Fruit fly (Drosophila melanogaster) whole organism, adult: ENCODE measurements around the gene CG17207.

Source experiments
- CG11617 ChIP-seq: fragments of 200-800 bp; sonication (Bioruptor generic); optimal IDR thresholded peaks from 2 replicates; lab custom pipeline; 2017; ENCODE audit warnings: mild to moderate bottlenecking, missing biosample characterization, missing genetic modification reagents, missing genetic modification characterization
- CG12768 ChIP-seq: fragments of 200-800 bp; sonication (Bioruptor generic); optimal IDR thresholded peaks from 2 replicates; lab custom pipeline; 2017; ENCODE audit warnings: missing biosample characterization, missing genetic modification characterization, mild to moderate bottlenecking, moderate library complexity, missing genetic modification reagents
- CG14711 ChIP-seq: fragments of 200-800 bp; sonication (Bioruptor generic); optimal IDR thresholded peaks from 2 replicates; lab custom pipeline; 2018; ENCODE audit warnings: missing biosample characterization, mild to moderate bottlenecking, missing genetic modification characterization, moderate library complexity
- CG1620 ChIP-seq: fragments of 200-800 bp; sonication (Bioruptor generic); optimal IDR thresholded peaks from 2 replicates; lab custom pipeline; 2016; ENCODE audit warnings: missing biosample characterization, missing genetic modification characterization
- CG33017 ChIP-seq: fragments of 200-800 bp; sonication (Bioruptor generic); optimal IDR thresholded peaks from 2 replicates; lab custom pipeline; 2018; ENCODE audit warnings: missing biosample characterization, mild to moderate bottlenecking, missing genetic modification characterization, moderate library complexity
- CG5204 ChIP-seq: fragments of 200-800 bp; sonication (Bioruptor generic); optimal IDR thresholded peaks from 2 replicates; lab custom pipeline; 2016; ENCODE audit warnings: missing biosample characterization, missing genetic modification characterization
- CG7045 ChIP-seq: fragments of 200-800 bp; sonication (Bioruptor generic); optimal IDR thresholded peaks from 2 replicates; lab custom pipeline; 2017; ENCODE audit warnings: missing biosample characterization, mild to moderate bottlenecking, missing genetic modification characterization
- CG7101 ChIP-seq: fragments of 200-800 bp; sonication (Bioruptor generic); optimal IDR thresholded peaks from 2 replicates; lab custom pipeline; 2018; ENCODE audit warnings: missing biosample characterization, mild to moderate bottlenecking, missing genetic modification characterization, moderate library complexity
- Clk ChIP-seq: fragments of 200-800 bp; sonication (Bioruptor generic); optimal IDR thresholded peaks from 2 replicates; lab custom pipeline; 2017; ENCODE audit warnings: missing biosample characterization, missing genetic modification characterization
- Crg-1 ChIP-seq: fragments of 200-800 bp; sonication (Bioruptor generic); optimal IDR thresholded peaks from 2 replicates; lab custom pipeline; 2016; ENCODE audit warnings: missing biosample characterization, missing genetic modification characterization
- Hr96 ChIP-seq: fragments of 200-800 bp; sonication (Bioruptor generic); optimal IDR thresholded peaks from 2 replicates; lab custom pipeline; 2016; ENCODE audit warnings: missing biosample characterization, missing genetic modification characterization
- Mnt ChIP-seq: fragments of 200-800 bp; sonication (Bioruptor generic); optimal IDR thresholded peaks from 2 replicates; lab custom pipeline; 2016; ENCODE audit warnings: missing biosample characterization, mild to moderate bottlenecking, missing genetic modification characterization
- bab1 ChIP-seq: fragments of 200-800 bp; sonication (Bioruptor generic); optimal IDR thresholded peaks from 3 replicates; lab custom pipeline; 2019; ENCODE audit warnings: missing biosample characterization, mild to moderate bottlenecking, missing genetic modification characterization, moderate library complexity
- cic ChIP-seq: fragments of 200-800 bp; sonication (Bioruptor generic); optimal IDR thresholded peaks from 2 replicates; lab custom pipeline; 2017; ENCODE audit warnings: missing biosample characterization, mild to moderate bottlenecking, missing genetic modification characterization, moderate library complexity
- cnc ChIP-seq, 2 experiments: fragments of >200 bp; optimal IDR thresholded peaks; 2 replicates each; lab custom pipeline; 2017
- kay ChIP-seq: fragments of 200-800 bp; sonication (Bioruptor generic); peaks from one replicate; lab custom pipeline; 2016; ENCODE audit warnings: missing biosample characterization, missing genetic modification characterization, borderline replicate concordance
- ovo ChIP-seq: fragments of 200-800 bp; sonication (Bioruptor generic); optimal IDR thresholded peaks from 2 replicates; lab custom pipeline; 2016; ENCODE audit warnings: missing biosample characterization, missing genetic modification characterization
- pad ChIP-seq: fragments of 200-800 bp; sonication (Bioruptor generic); optimal IDR thresholded peaks from 3 replicates; lab custom pipeline; 2017; ENCODE audit warnings: missing biosample characterization, missing genetic modification characterization, mild to moderate bottlenecking, moderate library complexity, missing genetic modification reagents
- tj ChIP-seq: fragments of 200-800 bp; sonication (Bioruptor generic); optimal IDR thresholded peaks from 3 replicates; lab custom pipeline; 2017; ENCODE audit warnings: missing biosample characterization, mild to moderate bottlenecking, missing genetic modification characterization, moderate library complexity
- toe ChIP-seq: fragments of 200-800 bp; sonication (Bioruptor generic); optimal IDR thresholded peaks from 2 replicates; lab custom pipeline; 2016; ENCODE audit warnings: missing biosample characterization, missing genetic modification characterization

CG17207 gene

dm6 chr3R:12447353-12447752, 8.4 kb upstream of the CG17207 start, which contains the start of gene vrs:
vrs (plus strand) TSS chr3R:12447653.
- TF ChIP-seq CG5204 (GFP tag; lab: Kevin White, UChicago) (no peak), CG1620 (GFP tag; lab: Kevin White, UChicago) (no peak), Crg-1 (GFP tag; lab: Kevin White, UChicago) (no peak), CG14711 (tag; lab: Kevin White, UChicago) (no peak), Hr96 (no peak), CG33017 (tag; lab: Kevin White, UChicago) (no peak), cnc (optimal IDR thresholded peaks at IDR 0.05; lab: Kevin White, UChicago) (no peak), pad (GFP tag; lab: Kevin White, UChicago) (no peak), kay (no peak), CG12768 (no peak), bab1 (GFP tag; lab: Kevin White, UChicago) (no peak), ovo (GFP tag; lab: Kevin White, UChicago) (no peak), CG11617 (no peak), toe (GFP tag; lab: Kevin White, UChicago) (no peak), tj (no peak), Clk (GFP tag; lab: Kevin White, UChicago) (no peak), CG7045 (GFP tag; lab: Kevin White, UChicago) (no peak)

DNA sequence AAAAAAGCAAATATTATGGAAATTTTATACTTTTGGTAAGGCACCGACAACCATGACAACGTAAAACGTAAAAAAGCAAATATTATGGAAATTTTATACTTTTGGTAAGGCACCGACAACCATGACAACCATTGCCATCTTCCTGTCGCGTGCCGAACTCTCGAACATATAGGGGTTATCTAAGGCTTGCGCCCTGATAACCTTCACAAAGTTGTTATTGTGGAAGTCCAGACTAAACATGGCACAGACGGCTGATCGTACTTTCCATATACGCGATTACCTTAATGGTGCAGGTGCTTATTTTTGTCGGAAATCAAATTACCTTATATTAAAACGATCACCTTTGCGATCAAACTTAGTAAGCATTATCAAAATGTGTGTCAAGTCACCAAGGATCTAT, 6.5 kb upstream of the CG17207 start:
- TF ChIP-seq Hr96, result no peak
- no peak for TF ChIP-seq toe (GFP tag; lab: Kevin White, UChicago)
- TF ChIP-seq Mnt, result no peak
- TF ChIP-seq cnc (optimal IDR thresholded peaks at IDR 0.05; lab: Kevin White, UChicago), result no peak
- TF ChIP-seq Clk (GFP tag; lab: Kevin White, UChicago), result no peak
- TF ChIP-seq pad (GFP tag; lab: Kevin White, UChicago), result no peak
- TF ChIP-seq CG7101 (tag; lab: Kevin White, UChicago), result no peak
- TF ChIP-seq CG12768, result no peak
- TF ChIP-seq CG1620 (GFP tag; lab: Kevin White, UChicago), result no peak
- TF ChIP-seq cic (GFP tag; lab: Kevin White, UChicago), result no peak
- TF ChIP-seq CG11617, result no peak
- no peak for TF ChIP-seq bab1 (GFP tag; lab: Kevin White, UChicago)
- TF ChIP-seq CG33017 (tag; lab: Kevin White, UChicago), result no peak
- no peak for TF ChIP-seq Crg-1 (GFP tag; lab: Kevin White, UChicago)
- TF ChIP-seq CG5204 (GFP tag; lab: Kevin White, UChicago), result no peak
- TF ChIP-seq CG7045 (GFP tag; lab: Kevin White, UChicago), result no peak

DNA sequence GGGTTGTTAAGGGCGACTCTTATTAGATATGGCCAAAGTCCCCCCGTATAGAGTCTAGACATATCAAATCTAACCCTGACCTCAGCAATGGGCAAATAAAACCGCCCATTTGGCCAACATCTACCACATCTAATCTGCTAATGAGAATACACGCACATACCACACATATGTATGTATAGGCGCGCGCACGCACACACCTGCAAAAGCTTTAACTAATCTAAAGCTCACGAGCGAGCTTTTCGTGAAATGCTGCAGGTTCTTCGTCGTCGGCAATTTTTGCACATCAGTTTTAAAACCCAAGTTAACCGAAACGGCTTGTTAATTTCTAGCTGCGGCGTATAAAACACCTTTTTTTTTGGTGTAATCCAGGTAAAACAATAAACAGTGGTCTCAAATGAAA, 4.8 kb upstream of the CG17207 start:
- TF ChIP-seq tj, result peak; percentile 74
- no peak for TF ChIP-seq cic (GFP tag; lab: Kevin White, UChicago)

dm6 chr3R:12442601-12443533, 3.9 kb upstream of the CG17207 start:
- peak; percentile 78 for TF ChIP-seq CG7045 (GFP tag; lab: Kevin White, UChicago)
- TF ChIP-seq CG14711 (tag; lab: Kevin White, UChicago), result peak; percentile 81
- peak; percentile 65 for TF ChIP-seq Hr96
- TF ChIP-seq CG11617, result peak; percentile 71
- TF ChIP-seq CG1620 (GFP tag; lab: Kevin White, UChicago), result peak; percentile 48
- no peak for TF ChIP-seq CG5204 (GFP tag; lab: Kevin White, UChicago)
- peak; percentile 83 for TF ChIP-seq tj
- peak; percentile 37 for TF ChIP-seq toe (GFP tag; lab: Kevin White, UChicago)
- TF ChIP-seq pad (GFP tag; lab: Kevin White, UChicago), result peak; percentile 51
- no peak for TF ChIP-seq cnc (optimal IDR thresholded peaks at IDR 0.05; lab: Kevin White, UChicago)
- TF ChIP-seq Mnt, result peak; percentile 47
- no peak for TF ChIP-seq Clk (GFP tag; lab: Kevin White, UChicago)
- TF ChIP-seq Crg-1 (GFP tag; lab: Kevin White, UChicago), result no peak
- peak; percentile 82 for TF ChIP-seq CG33017 (tag; lab: Kevin White, UChicago)
- no peak for TF ChIP-seq cic (GFP tag; lab: Kevin White, UChicago)
- peak; percentile 59 for TF ChIP-seq ovo (GFP tag; lab: Kevin White, UChicago)
- peak; percentile 85 for TF ChIP-seq bab1 (GFP tag; lab: Kevin White, UChicago)
- no peak for TF ChIP-seq CG12768
- peak; percentile 77 for TF ChIP-seq kay
- TF ChIP-seq CG7101 (tag; lab: Kevin White, UChicago), result peak; percentile 85

dm6 chr3R:12441008-12441606, 2.2 kb upstream of the CG17207 start:
- TF ChIP-seq Hr96 (no peak), cic (GFP tag; lab: Kevin White, UChicago) (peak; percentile 58), Crg-1 (GFP tag; lab: Kevin White, UChicago) (no peak), tj (peak; percentile 37), CG11617 (no peak), kay (peak; percentile 53), CG1620 (GFP tag; lab: Kevin White, UChicago) (no peak), ovo (GFP tag; lab: Kevin White, UChicago) (no peak), Mnt (peak; percentile 64), CG12768 (peak; percentile 79), cnc (optimal IDR thresholded peaks at IDR 0.05; lab: Kevin White, UChicago) (no peak), CG7045 (GFP tag; lab: Kevin White, UChicago) (no peak), toe (GFP tag; lab: Kevin White, UChicago) (no peak), CG5204 (GFP tag; lab: Kevin White, UChicago) (no peak), pad (GFP tag; lab: Kevin White, UChicago) (peak; percentile 6), CG7101 (tag; lab: Kevin White, UChicago) (peak; percentile 45), CG33017 (tag; lab: Kevin White, UChicago) (peak; percentile 38), CG14711 (tag; lab: Kevin White, UChicago) (no peak), Clk (GFP tag; lab: Kevin White, UChicago) (no peak), bab1 (GFP tag; lab: Kevin White, UChicago) (peak; percentile 29)
